Worm (Caenorhabditis elegans) whole organism, L1 larva: ENCODE results near the gene C44H9.6.
A peak's percentile ranks its signal among the peaks of the same experiment; 100 is the strongest.

Experiments used
- C04F5.9 ChIP-seq: sonication (generic microtip); optimal IDR thresholded peaks from 2 replicates; lab custom pipeline; 2016; ENCODE audit warnings: missing genetic modification characterization, missing compliant biosample characterization
- F16B12.6 ChIP-seq: fragments of 150-350 bp; optimal IDR thresholded peaks from 2 replicates; lab custom pipeline; 2014; ENCODE audit warnings: missing biosample characterization, missing genetic modification characterization
- Y116A8C.19 ChIP-seq: sonication (generic microtip); optimal IDR thresholded peaks from 2 replicates; lab custom pipeline; 2016; ENCODE audit warnings: missing compliant biosample characterization, missing genetic modification characterization, borderline replicate concordance
- alr-1 ChIP-seq: fragments of 200-800 bp; sonication (Bioruptor generic); optimal IDR thresholded peaks from 2 replicates; lab custom pipeline; 2018; ENCODE audit warnings: borderline replicate concordance, mild to moderate bottlenecking, missing genetic modification characterization, missing compliant biosample characterization
- aly-2 ChIP-seq: fragments of 150-350 bp; optimal IDR thresholded peaks from 2 replicates; lab custom pipeline; 2014; ENCODE audit warnings: missing biosample characterization, missing genetic modification characterization
- blmp-1 ChIP-seq: fragments of 150-350 bp; optimal IDR thresholded peaks from 2 replicates; lab custom pipeline; 2014; ENCODE audit warnings: missing biosample characterization, missing genetic modification characterization
- ceh-8 ChIP-seq: fragments of 200-800 bp; sonication (Bioruptor generic); optimal IDR thresholded peaks from 2 replicates; lab custom pipeline; 2018; ENCODE audit warnings: mild to moderate bottlenecking, missing genetic modification characterization, moderate library complexity, missing compliant biosample characterization
- ceh-82 ChIP-seq, 3 experiments: fragments of 150-350 bp in 1 of 3; sonication (generic microtip) in 2 of 3; optimal IDR thresholded peaks; 2 replicates each; lab custom pipeline; 2014 to 2017; ENCODE audit warnings: missing biosample characterization in 3 of 3, missing genetic modification characterization in 3 of 3
- ceh-88 ChIP-seq: fragments of 200-800 bp; sonication (Bioruptor generic); IDR thresholded peaks from 2 replicates; pipeline ENCODE4 v1.3.6; 2022; ENCODE audit warnings: missing genetic modification characterization, missing compliant biosample characterization
- ces-1 ChIP-seq: fragments of 150-350 bp; optimal IDR thresholded peaks from 2 replicates; lab custom pipeline; 2014; ENCODE audit warnings: missing biosample characterization, missing genetic modification reagents, missing genetic modification characterization
- dpl-1 ChIP-seq, 3 experiments: fragments of 150-350 bp in 2 of 3; sonication (generic microtip) in 1 of 3; optimal IDR thresholded peaks; 2 replicates each; lab custom pipeline; 2014 to 2017; ENCODE audit warnings: missing biosample characterization in 3 of 3, missing genetic modification characterization in 3 of 3, missing genetic modification reagents in 3 of 3
- efl-1 ChIP-seq, 4 experiments: fragments of 150-350 bp; optimal IDR thresholded peaks in 3 of 4; peaks in 1 of 4; 1 replicate in 1 of 4; 2 replicates in 3 of 4; lab custom pipeline; 2014; ENCODE audit warnings: missing biosample characterization in 2 of 4, missing genetic modification characterization in 2 of 4, missing genetic modification reagents in 2 of 4
- efl-3 ChIP-seq: fragments of 200-800 bp; sonication (Bioruptor generic); optimal IDR thresholded peaks from 2 replicates; lab custom pipeline; 2018; ENCODE audit warnings: mild to moderate bottlenecking, missing genetic modification characterization, missing compliant biosample characterization
- egl-27 ChIP-seq, 2 experiments: fragments of 150-350 bp in 1 of 2; sonication (generic microtip); optimal IDR thresholded peaks; 3 replicates each; lab custom pipeline; 2017 to 2018; ENCODE audit warnings: missing biosample characterization in 2 of 2, missing genetic modification characterization in 2 of 2, missing genetic modification reagents in 2 of 2
- elt-3 ChIP-seq, 6 experiments: fragments of 150-350 bp in 1 of 6; sonication (generic microtip); optimal IDR thresholded peaks; 2 replicates each; lab custom pipeline; 2017 to 2018; ENCODE audit warnings: missing biosample characterization in 6 of 6, missing genetic modification characterization in 6 of 6, inconsistent platforms in 1 of 6
- grh-1 ChIP-seq: fragments of 200-800 bp; sonication (Bioruptor generic); IDR thresholded peaks from 2 replicates; pipeline ENCODE4 v1.3.6; 2022; ENCODE audit warnings: missing genetic modification reagents, missing genetic modification characterization, missing compliant biosample characterization
- hlh-17 ChIP-seq: fragments of 200-800 bp; sonication (Bioruptor generic); optimal IDR thresholded peaks from 2 replicates; lab custom pipeline; 2018; ENCODE audit warnings: missing genetic modification characterization, mild to moderate bottlenecking, missing compliant biosample characterization, moderate library complexity, borderline replicate concordance
- hlh-4 ChIP-seq: sonication (generic microtip); optimal IDR thresholded peaks from 2 replicates; lab custom pipeline; 2016; ENCODE audit warnings: mild to moderate bottlenecking, missing genetic modification characterization, missing compliant biosample characterization
- hpl-2 ChIP-seq: fragments of 150-350 bp; optimal IDR thresholded peaks from 2 replicates; lab custom pipeline; 2014; ENCODE audit warnings: missing biosample characterization, missing genetic modification reagents, missing genetic modification characterization
- irx-1 ChIP-seq: sonication (generic microtip); optimal IDR thresholded peaks from 2 replicates; lab custom pipeline; 2016; ENCODE audit warnings: missing genetic modification characterization, missing compliant biosample characterization
- isw-1 ChIP-seq: fragments of 200-800 bp; sonication (Bioruptor generic); IDR thresholded peaks from 2 replicates; pipeline ENCODE4 v1.3.6; 2022; ENCODE audit warnings: missing genetic modification characterization, missing compliant biosample characterization
- lin-39 ChIP-seq: fragments of 150-350 bp; optimal IDR thresholded peaks from 2 replicates; lab custom pipeline; 2014; ENCODE audit warnings: missing biosample characterization, missing genetic modification reagents, missing genetic modification characterization
- mab-9 ChIP-seq: fragments of 200-800 bp; sonication (Bioruptor generic); IDR thresholded peaks from 2 replicates; pipeline ENCODE4 v1.3.6; 2022; ENCODE audit warnings: missing genetic modification reagents, missing genetic modification characterization, missing compliant biosample characterization
- mdl-1 ChIP-seq, 2 experiments: fragments of 150-350 bp; optimal IDR thresholded peaks; 2 replicates each; lab custom pipeline; 2014 to 2017; ENCODE audit warnings: missing biosample characterization in 2 of 2, missing genetic modification characterization in 2 of 2, inconsistent platforms in 1 of 2
- mef-2 ChIP-seq: fragments of 150-350 bp; optimal IDR thresholded peaks from 2 replicates; lab custom pipeline; 2014; ENCODE audit warnings: missing biosample characterization, missing genetic modification characterization
- mep-1 ChIP-seq: fragments of 150-350 bp; optimal IDR thresholded peaks from 2 replicates; lab custom pipeline; 2014; ENCODE audit warnings: missing biosample characterization, missing genetic modification characterization
- nhr-11 ChIP-seq: fragments of 150-350 bp; optimal IDR thresholded peaks from 2 replicates; lab custom pipeline; 2014; ENCODE audit warnings: missing biosample characterization, missing genetic modification characterization
- nhr-19 ChIP-seq: fragments of 200-800 bp; sonication (Bioruptor generic); conservative IDR thresholded peaks from 2 replicates; pipeline ENCODE4 v1.3.6; 2022; ENCODE audit warnings: missing genetic modification characterization, missing compliant biosample characterization
- nhr-20 ChIP-seq: sonication (generic microtip); optimal IDR thresholded peaks from 2 replicates; lab custom pipeline; 2016; ENCODE audit warnings: mild to moderate bottlenecking, missing genetic modification characterization, missing compliant biosample characterization
- nhr-237 ChIP-seq: fragments of 150-350 bp; optimal IDR thresholded peaks from 2 replicates; lab custom pipeline; 2014; ENCODE audit warnings: missing biosample characterization, missing genetic modification characterization
- nhr-47 ChIP-seq: sonication (generic microtip); optimal IDR thresholded peaks from 2 replicates; lab custom pipeline; 2016; ENCODE audit warnings: mild to moderate bottlenecking, missing genetic modification characterization, moderate library complexity, missing compliant biosample characterization
- nhr-77 ChIP-seq: fragments of 150-350 bp; optimal IDR thresholded peaks from 2 replicates; lab custom pipeline; 2014; ENCODE audit warnings: missing biosample characterization, missing genetic modification characterization
- nhr-84 ChIP-seq: sonication (generic microtip); optimal IDR thresholded peaks from 2 replicates; lab custom pipeline; 2017; ENCODE audit warnings: missing biosample characterization, missing genetic modification characterization
- nhr-85 ChIP-seq: sonication (generic microtip); peaks from one replicate; lab custom pipeline; 2016; ENCODE audit warnings: missing genetic modification characterization, inconsistent platforms, missing compliant biosample characterization
- pax-3 ChIP-seq: fragments of 200-800 bp; sonication (Bioruptor generic); optimal IDR thresholded peaks from 2 replicates; lab custom pipeline; 2018; ENCODE audit warnings: mild to moderate bottlenecking, missing genetic modification characterization, moderate library complexity, missing compliant biosample characterization
- pqm-1 ChIP-seq: sonication (generic microtip); optimal IDR thresholded peaks from 3 replicates; lab custom pipeline; 2017; ENCODE audit warnings: missing biosample characterization, missing genetic modification characterization
- snpc-4 ChIP-seq: fragments of 150-350 bp; optimal IDR thresholded peaks from 2 replicates; lab custom pipeline; 2014; ENCODE audit warnings: missing biosample characterization, missing genetic modification characterization
- snu-23 ChIP-seq: sonication (generic microtip); optimal IDR thresholded peaks from 2 replicates; lab custom pipeline; 2016; ENCODE audit warnings: missing genetic modification characterization, missing compliant biosample characterization
- sptf-1 ChIP-seq: fragments of 150-350 bp; optimal IDR thresholded peaks from 2 replicates; lab custom pipeline; 2014; ENCODE audit warnings: missing biosample characterization, missing genetic modification characterization
- sup-37 ChIP-seq: fragments of 200-800 bp; sonication (Bioruptor generic); optimal IDR thresholded peaks from 2 replicates; lab custom pipeline; 2018; ENCODE audit warnings: mild to moderate bottlenecking, missing genetic modification characterization, missing compliant biosample characterization
- unc-130 ChIP-seq: fragments of 150-350 bp; optimal IDR thresholded peaks from 2 replicates; lab custom pipeline; 2017; ENCODE audit warnings: missing biosample characterization, missing genetic modification characterization, inconsistent platforms
- unc-98 ChIP-seq: fragments of 200-800 bp; sonication (Bioruptor generic); IDR thresholded peaks from 2 replicates; pipeline ENCODE4 v1.3.6; 2022; ENCODE audit warnings: missing genetic modification characterization, missing compliant biosample characterization
- xbp-1 ChIP-seq: sonication (generic microtip); optimal IDR thresholded peaks from 2 replicates; lab custom pipeline; 2016; ENCODE audit warnings: missing genetic modification characterization, missing compliant biosample characterization
- zag-1 ChIP-seq: fragments of 150-350 bp; optimal IDR thresholded peaks from 2 replicates; lab custom pipeline; 2014; ENCODE audit warnings: missing biosample characterization, missing genetic modification characterization
- zip-4 ChIP-seq: fragments of 200-800 bp; sonication (Bioruptor generic); optimal IDR thresholded peaks from 2 replicates; lab custom pipeline; 2018; ENCODE audit warnings: mild to moderate bottlenecking, missing genetic modification characterization, moderate library complexity, missing compliant biosample characterization
- ztf-11 ChIP-seq, 2 experiments: sonication (generic microtip); optimal IDR thresholded peaks; 2 replicates each; lab custom pipeline; 2016 to 2017; ENCODE audit warnings: missing genetic modification characterization in 2 of 2, missing biosample characterization in 1 of 2, missing compliant biosample characterization in 1 of 2

Gene C44H9.6

DNA sequence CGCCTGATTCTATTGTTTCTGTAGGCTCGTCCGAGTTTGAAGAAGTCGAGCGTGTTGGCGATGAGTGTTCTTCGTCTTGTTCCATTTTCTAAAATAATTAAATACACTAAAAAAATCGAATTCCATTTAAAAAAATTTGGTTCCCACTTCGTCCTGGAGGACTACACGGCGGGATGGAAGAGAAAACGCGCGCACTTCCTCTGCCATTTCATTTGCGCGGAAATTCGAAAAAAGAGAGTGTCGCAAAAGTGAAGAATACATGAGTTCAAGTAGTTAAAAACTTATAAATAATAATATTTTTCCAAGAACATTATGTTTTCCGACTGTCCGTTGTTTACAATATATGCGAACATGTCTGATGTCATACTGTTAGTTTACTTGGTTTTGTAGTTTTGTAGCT is 24.8 kb upstream of the C44H9.6 start, which contains the start of gene T07F10.3 (continued):
- TF ChIP-seq nhr-84 (tag; lab: Kevin White, UChicago) (no peak), efl-1 (optimal IDR thresholded peaks at IDR 0.05; lab: Kevin White, UChicago) (peak; percentile 87 to 99), efl-1 (GFP tag; optimal IDR thresholded peaks at IDR 0.05 in 1 of 2; lab: Kevin White, UChicago) (peak; percentile 98 to 100), lin-39 (peak; percentile 84), pax-3 (tag; lab: Kevin White, UChicago) (peak; percentile 100), elt-3 (tag; optimal IDR thresholded peaks at IDR 0.05; lab: Kevin White, UChicago) (peak in 2 of 6 experiments; percentile 60 to 69), mep-1 (tag; lab: Kevin White, UChicago) (peak; percentile 88), nhr-19 (GFP tag; lab: Robert Waterston, UW) (peak; percentile 95), alr-1 (tag; lab: Kevin White, UChicago) (no peak), ceh-82 (tag; optimal IDR thresholded peaks at IDR 0.05; lab: Kevin White, UChicago) (peak; percentile 85 to 92 (median 91)), sptf-1 (tag; lab: Kevin White, UChicago) (no peak), ceh-88 (GFP tag; lab: Robert Waterston, UW) (peak; percentile 88), mab-9 (GFP tag; lab: Robert Waterston, UW) (peak; percentile 91), grh-1 (GFP tag; lab: Robert Waterston, UW) (peak; percentile 91), aly-2 (peak; percentile 57), nhr-20 (tag; lab: Kevin White, UChicago) (peak; percentile 96), xbp-1 (peak; percentile 96), irx-1 (tag; lab: Kevin White, UChicago) (peak; percentile 99), nhr-77 (tag; lab: Kevin White, UChicago) (peak; percentile 46), nhr-237 (tag; lab: Kevin White, UChicago) (peak; percentile 48), zip-4 (GFP tag; lab: Kevin White, UChicago) (peak; percentile 90), hlh-17 (GFP tag; lab: Kevin White, UChicago) (peak; percentile 95), nhr-85 (tag; lab: Kevin White, UChicago) (peak; percentile 99), unc-98 (peak; percentile 90), isw-1 (GFP tag; lab: Robert Waterston, UW) (peak; percentile 92), ceh-8 (GFP tag; lab: Kevin White, UChicago) (peak; percentile 92), nhr-47 (tag; lab: Kevin White, UChicago) (peak; percentile 98), ztf-11 (tag; optimal IDR thresholded peaks at IDR 0.05; lab: Kevin White, UChicago) (peak in 1 of 2 experiments; percentile 99), nhr-11 (tag; lab: Kevin White, UChicago) (peak; percentile 71), zag-1 (tag; lab: Kevin White, UChicago) (no peak), snu-23 (GFP tag; lab: Kevin White, UChicago) (peak; percentile 94), Y116A8C.19 (tag; lab: Kevin White, UChicago) (peak; percentile 94), sup-37 (GFP tag; lab: Kevin White, UChicago) (peak; percentile 89), ces-1 (GFP tag; lab: Kevin White, UChicago) (no peak), mdl-1 (tag; optimal IDR thresholded peaks at IDR 0.05; lab: Kevin White, UChicago) (peak in 1 of 2 experiments; percentile 75), pqm-1 (no peak), egl-27 (tag; optimal IDR thresholded peaks at IDR 0.05; lab: Kevin White, UChicago) (no peak), unc-130 (tag; lab: Kevin White, UChicago) (peak; percentile 87), hpl-2 (no peak), C04F5.9 (tag; lab: Kevin White, UChicago) (peak; percentile 95), efl-3 (GFP tag; lab: Kevin White, UChicago) (peak; percentile 90), hlh-4 (tag; lab: Kevin White, UChicago) (peak; percentile 93), F16B12.6 (tag; lab: Kevin White, UChicago) (peak; percentile 55), dpl-1 (GFP tag; optimal IDR thresholded peaks at IDR 0.05; lab: Kevin White, UChicago) (peak; percentile 96 to 98 (median 98)), snpc-4 (tag; lab: Kevin White, UChicago) (peak; percentile 78), mef-2 (no peak), blmp-1 (peak; percentile 76)
